Worm (Caenorhabditis elegans): ENCODE measurements around the gene mmcm-1.

Gene mmcm-1

DNA sequence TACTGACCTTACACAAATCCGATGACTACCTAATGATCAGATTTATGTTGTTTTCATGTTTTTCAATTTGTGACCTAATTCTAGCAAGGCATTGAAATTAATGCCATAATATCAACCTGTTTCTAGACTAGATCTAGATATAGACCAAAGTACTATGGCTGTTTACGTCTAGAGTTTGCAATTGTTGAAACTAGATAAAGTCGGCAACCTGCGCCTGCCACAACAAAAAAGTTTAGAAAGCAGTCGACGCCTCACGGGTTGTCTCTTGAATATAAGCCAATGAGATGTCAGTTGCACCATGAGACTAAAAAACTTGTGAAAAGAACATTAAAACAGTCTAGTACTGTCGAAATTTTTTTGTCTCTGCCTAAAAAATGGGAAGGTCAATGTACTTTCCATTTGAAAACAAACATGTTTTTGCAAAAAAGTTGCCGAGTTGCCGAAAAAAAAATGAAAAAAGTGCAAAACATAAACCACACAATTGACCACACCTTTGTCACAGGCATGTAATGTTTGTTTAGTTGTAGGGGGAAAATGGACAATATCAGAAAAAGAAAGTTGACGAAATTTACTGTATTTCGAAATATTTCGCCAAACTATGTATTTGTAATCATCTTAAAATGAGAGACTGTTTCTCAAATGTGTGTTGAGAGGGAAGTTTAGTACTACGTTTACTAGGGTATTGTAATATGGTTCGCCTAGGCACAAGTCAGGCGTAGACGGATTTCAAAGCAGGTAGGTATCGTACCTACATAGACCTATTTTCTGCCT is 28.3 kb downstream of the mmcm-1 start:
- TF ChIP-seq him-1 (tag; optimal IDR thresholded peaks at IDR 0.05) (no peak), dao-5 (tag; optimal IDR thresholded peaks at IDR 0.05) (no peak), W03F9.2 (tag; optimal IDR thresholded peaks at IDR 0.05) (no peak)

DNA sequence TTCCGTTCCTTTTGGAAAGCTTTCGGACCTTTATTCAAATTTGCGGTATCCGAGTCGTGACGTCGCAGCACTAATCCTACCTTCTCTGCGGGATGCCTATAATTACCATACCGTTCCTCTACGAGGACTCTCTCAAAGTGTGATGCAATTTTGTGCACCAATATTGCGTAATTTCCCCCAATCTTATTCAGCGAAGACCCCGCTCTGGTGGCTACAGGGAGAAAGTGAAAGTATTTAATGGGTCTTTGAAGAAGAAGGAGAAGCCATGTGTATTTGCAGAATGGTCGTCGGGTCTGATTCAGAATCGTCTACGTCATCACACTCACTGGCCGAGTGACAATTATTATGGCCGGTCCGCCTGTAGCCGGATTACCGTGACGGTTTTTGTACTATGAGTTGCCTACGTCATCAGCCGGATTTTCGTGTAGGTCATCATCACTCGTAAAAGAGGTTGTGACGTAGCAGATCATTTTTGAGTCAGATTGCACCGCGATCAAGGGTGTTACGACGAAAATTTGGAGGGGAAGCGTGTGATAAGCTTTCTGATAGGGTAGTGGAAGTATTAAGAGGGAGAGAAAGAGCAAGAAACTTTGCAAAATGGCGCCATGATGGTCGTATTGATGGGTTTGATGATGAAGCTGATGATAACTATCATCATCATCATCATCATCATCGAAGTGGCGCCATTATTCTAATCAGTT is 31.1 kb downstream of the mmcm-1 start:
- TF ChIP-seq him-1 (tag; optimal IDR thresholded peaks at IDR 0.05) (no peak), dao-5 (tag; optimal IDR thresholded peaks at IDR 0.05) (no peak), W03F9.2 (tag; optimal IDR thresholded peaks at IDR 0.05) (no peak)

DNA sequence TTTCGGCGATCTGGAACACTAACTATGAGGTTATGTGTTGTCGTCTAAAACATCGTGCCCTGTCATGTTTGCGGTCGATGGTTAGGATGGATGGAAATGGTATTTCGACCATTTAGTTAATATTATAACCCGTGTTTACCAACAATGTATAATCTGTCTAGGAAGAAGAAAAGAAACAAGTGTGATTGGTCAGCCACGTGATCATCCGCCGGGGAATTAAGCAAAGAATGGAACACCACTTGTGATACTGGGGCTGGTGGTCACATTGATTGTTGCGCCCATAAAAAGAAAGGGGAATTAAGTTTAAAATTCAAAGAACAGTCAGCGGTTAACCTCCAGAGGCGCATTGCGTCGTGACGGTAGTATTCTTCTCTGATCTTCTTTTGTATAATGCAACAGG is 31.9 kb downstream of the mmcm-1 start:
- TF ChIP-seq W03F9.2 (tag; optimal IDR thresholded peaks at IDR 0.05): no peak
- no peak for TF ChIP-seq him-1 (tag; optimal IDR thresholded peaks at IDR 0.05)
- no peak for TF ChIP-seq dao-5 (tag; optimal IDR thresholded peaks at IDR 0.05)

DNA sequence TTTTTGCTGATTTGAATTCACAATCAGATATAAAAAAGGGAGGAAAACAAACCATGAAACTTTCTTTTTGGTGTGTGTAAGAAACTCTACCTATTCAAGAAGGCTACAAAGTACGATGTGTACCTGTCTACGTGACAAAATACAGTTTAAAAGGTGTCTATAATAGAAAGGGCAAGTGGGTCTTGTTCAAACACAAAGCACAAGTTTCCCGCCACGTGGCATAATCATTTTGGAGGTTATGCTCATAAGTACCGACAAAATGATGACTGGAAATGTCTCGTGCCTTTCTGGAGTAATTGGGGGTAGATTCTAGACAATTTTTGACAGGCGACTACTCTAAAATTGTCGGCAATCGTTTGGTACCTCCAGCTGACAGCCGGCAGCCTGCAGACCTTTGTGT is 32.6 kb downstream of the mmcm-1 start:
- TF ChIP-seq him-1 (tag; optimal IDR thresholded peaks at IDR 0.05): no peak
- no peak for TF ChIP-seq dao-5 (tag; optimal IDR thresholded peaks at IDR 0.05)
- TF ChIP-seq W03F9.2 (tag; optimal IDR thresholded peaks at IDR 0.05): no peak

DNA sequence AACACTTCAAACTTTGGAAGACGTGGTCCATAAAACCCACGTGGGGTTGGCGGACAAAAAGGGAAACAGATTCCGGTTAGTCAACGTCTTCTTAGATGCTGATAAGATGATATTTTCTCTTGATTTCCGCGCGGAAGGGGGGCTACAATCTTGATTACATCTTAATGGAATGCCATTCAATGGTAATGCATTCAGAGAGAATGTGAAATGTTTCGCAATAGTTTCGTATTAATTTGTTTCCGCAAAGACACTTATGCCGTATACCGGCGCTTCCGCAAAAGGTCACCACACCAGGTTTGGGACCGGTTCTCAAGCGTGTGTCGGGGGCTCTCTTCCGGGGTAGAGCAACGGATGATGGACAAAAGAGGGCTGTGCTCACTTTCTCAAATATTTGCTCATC is 33.0 kb downstream of the mmcm-1 start:
- TF ChIP-seq W03F9.2 (tag; optimal IDR thresholded peaks at IDR 0.05): no peak
- no peak for TF ChIP-seq him-1 (tag; optimal IDR thresholded peaks at IDR 0.05)
- TF ChIP-seq dao-5 (tag; optimal IDR thresholded peaks at IDR 0.05): no peak

DNA sequence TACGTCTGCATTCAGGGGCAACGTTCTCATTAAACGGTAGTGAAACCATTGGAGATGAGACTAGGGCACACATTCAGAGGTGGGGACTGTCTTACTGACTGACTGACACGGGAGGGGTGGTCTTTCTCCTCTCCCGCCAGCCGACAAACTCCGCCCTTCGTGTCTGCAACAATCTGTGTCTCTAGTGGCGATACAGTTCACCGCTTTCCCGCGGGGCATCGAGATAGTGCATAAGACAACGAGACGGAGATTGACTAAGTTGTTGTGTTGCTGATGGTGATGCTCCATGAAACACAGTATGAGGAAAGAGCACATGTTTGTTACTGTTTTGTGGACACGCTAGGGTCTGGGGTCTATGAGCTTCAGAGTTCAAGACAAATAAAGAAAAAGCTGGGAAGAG is 34.1 kb downstream of the mmcm-1 start:
- no peak for TF ChIP-seq dao-5 (tag; optimal IDR thresholded peaks at IDR 0.05)
- no peak for TF ChIP-seq him-1 (tag; optimal IDR thresholded peaks at IDR 0.05)
- no peak for TF ChIP-seq W03F9.2 (tag; optimal IDR thresholded peaks at IDR 0.05)

DNA sequence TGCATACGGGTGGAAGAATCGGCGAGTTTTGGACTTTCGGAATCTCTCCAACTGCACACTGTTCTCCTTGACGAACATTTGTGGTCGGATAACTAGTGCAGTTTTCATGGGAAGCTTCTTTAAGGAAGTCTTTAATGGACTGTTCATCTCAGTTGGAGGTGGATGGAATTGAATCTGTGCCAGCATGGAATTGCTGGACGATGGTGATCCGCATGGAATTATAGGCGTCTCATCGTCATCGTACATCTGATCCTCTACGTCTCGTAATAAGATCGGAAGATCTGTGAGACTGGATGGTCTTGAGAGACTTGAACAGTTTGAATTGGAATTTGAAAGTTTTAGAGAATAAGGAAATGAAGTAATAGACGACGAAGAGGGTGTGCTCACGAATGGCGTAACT is 34.5 kb downstream of the mmcm-1 start:
- TF ChIP-seq dao-5 (tag; optimal IDR thresholded peaks at IDR 0.05) (no peak), W03F9.2 (tag; optimal IDR thresholded peaks at IDR 0.05) (no peak), him-1 (tag; optimal IDR thresholded peaks at IDR 0.05) (no peak)

DNA sequence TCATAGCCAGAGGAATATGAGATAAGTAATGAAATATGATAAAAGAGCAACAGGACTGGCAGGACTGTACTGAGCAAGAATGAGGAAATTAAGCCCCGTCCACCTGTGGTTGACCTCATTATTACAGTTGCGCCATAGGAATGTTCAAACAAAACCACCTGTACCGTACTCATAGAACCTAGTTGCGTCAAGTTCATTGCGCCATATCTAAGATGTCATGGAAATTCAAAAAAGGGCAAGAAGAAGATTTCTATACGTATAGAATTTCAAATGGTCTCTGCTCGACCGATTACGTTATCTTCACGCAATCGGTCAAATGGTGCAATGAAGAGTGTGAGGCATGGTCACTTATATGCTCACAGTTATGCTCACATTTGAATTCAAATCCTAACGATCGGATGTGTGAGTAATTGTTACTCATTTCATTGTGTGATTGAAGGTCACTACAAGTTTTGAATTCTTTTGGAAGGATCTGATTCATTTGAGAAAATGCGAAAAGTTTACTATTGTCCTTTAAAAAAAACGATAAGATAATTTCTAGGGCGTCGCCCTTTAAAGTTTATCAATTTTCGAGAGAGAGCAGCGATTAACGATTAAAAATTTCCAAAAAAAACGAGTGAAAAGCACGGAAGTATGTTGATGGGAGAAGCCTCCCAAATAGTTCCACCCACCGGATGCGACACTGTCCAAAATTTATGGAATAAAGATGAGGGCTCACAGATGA is 35.6 kb downstream of the mmcm-1 start:
- no peak for TF ChIP-seq W03F9.2 (tag; optimal IDR thresholded peaks at IDR 0.05)
- no peak for TF ChIP-seq him-1 (tag; optimal IDR thresholded peaks at IDR 0.05)
- TF ChIP-seq dao-5 (tag; optimal IDR thresholded peaks at IDR 0.05): no peak

DNA sequence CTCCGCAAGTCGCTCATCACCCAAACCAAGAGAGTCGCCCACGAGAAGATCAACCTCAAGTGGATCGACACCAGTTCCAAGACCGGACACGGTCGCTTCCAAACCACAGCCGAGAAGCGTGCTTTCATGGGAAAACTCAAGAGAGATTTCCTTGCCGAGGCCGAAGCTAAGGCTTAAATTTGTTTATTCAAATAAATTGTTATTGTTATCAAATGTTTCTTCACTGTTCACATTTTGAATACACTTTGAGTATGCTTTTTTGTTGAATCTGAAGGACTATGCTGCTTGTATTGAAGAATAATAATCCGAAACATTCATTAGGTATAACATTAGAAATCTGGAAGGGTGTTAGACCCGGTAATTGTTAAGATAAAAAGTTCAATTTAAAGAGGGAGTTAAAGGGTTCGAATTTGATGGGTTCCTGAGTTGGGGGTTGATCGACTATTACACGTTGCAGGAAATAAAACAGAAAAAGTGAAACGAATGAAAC is 38.1 kb downstream of the mmcm-1 start:
- peak; percentile 66 for TF ChIP-seq W03F9.2 (tag; optimal IDR thresholded peaks at IDR 0.05)
- TF ChIP-seq dao-5 (tag; optimal IDR thresholded peaks at IDR 0.05): peak; percentile 49
- TF ChIP-seq him-1 (tag; optimal IDR thresholded peaks at IDR 0.05): no peak

DNA sequence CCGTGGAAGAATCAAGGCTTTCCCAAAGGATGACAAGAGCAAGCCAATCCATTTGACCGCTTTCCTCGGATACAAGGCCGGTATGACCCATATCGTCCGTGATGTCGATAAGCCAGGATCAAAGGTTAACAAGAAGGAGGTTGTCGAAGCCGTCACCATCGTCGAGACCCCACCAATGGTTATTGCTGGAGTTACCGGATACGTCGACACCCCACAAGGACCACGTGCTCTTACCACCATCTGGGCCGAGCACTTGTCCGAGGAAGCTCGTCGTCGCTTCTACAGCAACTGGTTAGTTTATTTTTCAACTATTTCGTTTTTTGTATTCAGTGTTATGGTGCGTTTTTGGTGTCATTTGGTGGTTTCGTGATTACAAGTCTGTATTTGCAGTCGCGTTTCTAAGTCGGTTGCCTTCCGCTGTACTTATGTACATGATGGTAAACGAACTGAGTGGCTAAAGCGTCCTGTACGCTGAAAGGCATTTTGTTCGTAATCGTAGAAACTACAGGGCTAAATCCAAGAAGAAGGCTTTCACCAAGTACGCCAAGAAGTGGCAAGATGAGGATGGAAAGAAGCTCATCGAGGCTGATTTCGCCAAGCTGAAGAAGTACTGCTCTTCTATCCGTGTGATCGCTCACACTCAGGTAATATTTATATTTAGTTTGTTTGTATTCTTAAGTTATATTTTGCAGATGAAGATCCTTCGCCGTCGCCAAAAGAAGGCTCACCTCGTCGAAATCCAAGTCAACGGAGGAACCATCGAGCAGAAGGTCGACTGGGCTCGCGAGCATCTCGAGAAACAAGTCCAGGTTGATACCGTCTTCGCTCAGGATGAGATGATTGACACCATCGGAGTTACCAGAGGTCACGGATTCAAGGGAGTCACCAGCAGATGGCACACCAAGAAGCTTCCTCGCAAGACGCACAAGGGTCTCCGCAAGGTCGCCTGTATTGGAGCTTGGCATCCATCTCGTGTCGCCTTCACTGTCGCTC is 39.3 kb downstream of the mmcm-1 start:
- TF ChIP-seq dao-5 (tag; optimal IDR thresholded peaks at IDR 0.05): no peak
- no peak for TF ChIP-seq W03F9.2 (tag; optimal IDR thresholded peaks at IDR 0.05)
- no peak for TF ChIP-seq him-1 (tag; optimal IDR thresholded peaks at IDR 0.05)

DNA sequence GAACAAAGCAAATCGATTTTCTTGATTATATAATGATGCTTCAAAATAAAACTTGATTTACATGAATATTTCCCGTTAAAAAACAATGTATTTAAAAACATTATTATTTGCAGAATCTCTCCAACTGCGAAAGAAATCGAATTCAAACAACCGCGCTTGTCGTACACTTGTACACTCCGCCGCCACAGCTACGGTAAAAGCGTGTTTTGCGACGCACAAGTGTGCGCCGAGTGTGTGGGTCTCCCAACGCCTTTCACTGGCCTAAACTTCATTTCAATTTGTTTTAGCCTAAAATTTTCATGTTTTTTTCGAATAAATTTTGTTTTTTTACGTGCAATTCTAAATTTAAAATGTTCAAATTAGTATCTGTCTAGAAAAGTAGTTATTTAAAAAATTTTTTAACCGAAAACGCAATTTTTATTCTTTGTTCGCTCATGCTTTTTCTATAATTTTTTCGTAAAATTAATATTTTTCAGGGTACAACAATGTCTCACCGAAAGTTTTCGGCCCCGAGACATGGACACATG is 40.0 kb downstream of the mmcm-1 start, which contains the start of gene rpl-3:
Gene rpl-3 (plus strand): TSS at position 477 of the 527 bp plus-strand sequence.
- peak; percentile 99 for TF ChIP-seq W03F9.2 (tag; optimal IDR thresholded peaks at IDR 0.05)
- TF ChIP-seq him-1 (tag; optimal IDR thresholded peaks at IDR 0.05): peak; percentile 100
- peak; percentile 95 for TF ChIP-seq dao-5 (tag; optimal IDR thresholded peaks at IDR 0.05)

DNA sequence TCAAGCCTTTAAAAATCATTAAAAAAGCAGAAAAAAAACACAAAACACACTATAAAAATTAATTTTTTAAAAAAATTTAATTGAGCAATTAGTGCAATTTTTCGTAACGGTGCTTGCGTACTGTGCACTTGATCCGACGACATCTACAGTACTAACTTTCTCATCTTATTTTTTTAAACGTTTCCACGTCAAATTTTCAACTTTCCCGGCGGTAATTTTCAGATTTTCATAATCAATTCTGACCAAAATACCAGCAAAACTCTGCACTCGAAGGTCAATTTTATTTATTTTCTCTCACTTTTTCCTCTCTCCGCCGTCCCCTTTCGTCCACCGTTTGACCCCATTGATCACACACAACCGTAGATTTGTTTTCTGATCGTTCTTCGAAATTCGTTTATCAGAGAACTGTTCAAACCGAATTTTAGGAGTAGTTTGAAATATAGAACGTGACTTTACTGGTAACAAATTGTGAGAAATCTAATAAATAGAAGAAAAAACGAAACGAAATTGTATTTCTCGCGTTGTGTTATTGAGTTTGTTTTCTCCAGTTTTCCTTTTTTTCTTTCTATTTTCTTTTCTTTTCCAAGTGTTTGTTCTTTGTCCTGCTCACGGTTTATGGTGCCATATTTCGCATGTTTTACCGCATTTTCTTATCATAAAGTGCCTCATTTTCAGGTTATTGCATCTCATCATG is 43.5 kb downstream of the mmcm-1 start, which contains the start of gene acs-19:
Gene acs-19 (plus strand): TSS at position 676 of the 694 bp plus-strand sequence.
- TF ChIP-seq W03F9.2 (tag; optimal IDR thresholded peaks at IDR 0.05) (no peak), dao-5 (tag; optimal IDR thresholded peaks at IDR 0.05) (no peak), him-1 (tag; optimal IDR thresholded peaks at IDR 0.05) (no peak)
